Worm (Caenorhabditis elegans) whole organism, early embryonic: ENCODE measurements around the gene F26D11.1.

Experiments
- B0310.2 ChIP-seq: sonication (generic microtip); optimal IDR thresholded peaks from 2 replicates; lab custom pipeline; 2016; ENCODE audit warnings: mild to moderate bottlenecking, missing genetic modification characterization, missing compliant biosample characterization
- F13C5.2 ChIP-seq: sonication (generic microtip); optimal IDR thresholded peaks from 2 replicates; lab custom pipeline; 2017; ENCODE audit warnings: mild to moderate bottlenecking, missing genetic modification characterization, inconsistent platforms, missing compliant biosample characterization
- aly-1 ChIP-seq: sonication (generic microtip); optimal IDR thresholded peaks from 2 replicates; lab custom pipeline; 2016; ENCODE audit warnings: missing genetic modification characterization, missing compliant biosample characterization
- ama-1 ChIP-seq: fragments of 150-350 bp; optimal IDR thresholded peaks from 2 replicates; lab custom pipeline; 2014
- ceh-13 ChIP-seq: fragments of 200-800 bp; sonication (Bioruptor generic); optimal IDR thresholded peaks from 2 replicates; lab custom pipeline; 2018; ENCODE audit warnings: mild to moderate bottlenecking, missing genetic modification characterization, missing compliant biosample characterization
- ceh-36 ChIP-seq: sonication (generic microtip); optimal IDR thresholded peaks from 2 replicates; lab custom pipeline; 2016; ENCODE audit warnings: missing genetic modification characterization, inconsistent platforms, missing compliant biosample characterization
- ets-7 ChIP-seq: sonication (generic microtip); optimal IDR thresholded peaks from 2 replicates; lab custom pipeline; 2016; ENCODE audit warnings: missing genotype, missing genetic modification characterization, missing compliant biosample characterization
- flt-1 ChIP-seq: fragments of 200-800 bp; sonication (Bioruptor generic); IDR thresholded peaks from 2 replicates; pipeline ENCODE4 v1.3.6; 2022; ENCODE audit warnings: missing genetic modification characterization, missing compliant biosample characterization
- hmbx-1 ChIP-seq: sonication (generic microtip); optimal IDR thresholded peaks from 2 replicates; lab custom pipeline; 2016; ENCODE audit warnings: mild to moderate bottlenecking, missing genetic modification characterization, missing compliant biosample characterization
- sea-1 ChIP-seq: fragments of 200-800 bp; sonication (Bioruptor generic); conservative IDR thresholded peaks from 2 replicates; pipeline ENCODE4 v1.3.6; 2022; ENCODE audit warnings: missing genetic modification characterization, missing compliant biosample characterization
- tbx-11 ChIP-seq: fragments of 200-800 bp; sonication (Bioruptor generic); IDR thresholded peaks from 2 replicates; pipeline ENCODE4 v1.3.6; 2022; ENCODE audit warnings: missing genetic modification characterization, missing compliant biosample characterization

DNA sequence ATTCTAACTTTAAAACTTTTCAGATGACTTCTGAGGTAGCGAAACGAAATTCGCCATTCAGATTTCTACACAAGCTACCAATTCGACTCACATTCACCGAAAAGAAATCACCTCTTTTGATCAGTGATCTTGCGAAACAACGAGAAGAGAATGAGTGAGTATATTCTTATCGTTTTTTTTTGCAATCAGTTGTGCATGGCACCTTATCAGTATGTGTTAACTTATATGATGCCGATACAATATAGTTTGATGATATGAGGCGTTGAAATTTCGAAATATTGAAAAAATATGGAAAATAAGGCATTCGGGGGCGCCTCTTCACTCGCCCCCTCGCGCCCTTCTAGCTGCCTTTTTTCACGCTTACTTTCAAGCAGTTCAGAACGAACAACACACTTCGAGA is 36.6 kb downstream of the F26D11.1 start:
- TF ChIP-seq ama-1, result no peak
- TF ChIP-seq B0310.2 (tag; lab: Kevin White, UChicago), result no peak
- TF ChIP-seq ceh-36 (tag; lab: Kevin White, UChicago), result no peak
- no peak for TF ChIP-seq flt-1 (GFP tag; lab: Robert Waterston, UW)
- TF ChIP-seq hmbx-1 (tag; lab: Kevin White, UChicago), result no peak
- TF ChIP-seq aly-1 (tag; lab: Kevin White, UChicago), result no peak
- TF ChIP-seq sea-1, result no peak
- TF ChIP-seq tbx-11, result no peak
- no peak for TF ChIP-seq F13C5.2 (tag; lab: Kevin White, UChicago)
- no peak for TF ChIP-seq ceh-13 (GFP tag; lab: Kevin White, UChicago)
- TF ChIP-seq ets-7 (tag; lab: Kevin White, UChicago), result no peak
